Fruit fly (Drosophila melanogaster) ovary, adult (tissue): Measurements from ENCODE around the gene CG31974.

Source experiments
- CG17801 ChIP-seq: fragments of 200-800 bp; optimal IDR thresholded peaks from 2 replicates; lab custom pipeline; 2019; ENCODE audit warnings: missing biosample characterization, mild to moderate bottlenecking, missing genetic modification characterization, moderate library complexity; ENCODE audit not compliant: partially characterized antibody

Gene CG31974

dm6 chr2L:130691-131090 is 12.2 kb downstream of the CG31974 start, which contains the start of gene CG3164:
CG3164 (minus strand) TSS chr2L:130791.
- no peak for TF ChIP-seq CG17801 (GFP tag; lab: Kevin White, UChicago)

dm6 chr2L:128977-129941 is 13.6 kb downstream of the CG31974 start:
- TF ChIP-seq CG17801 (GFP tag; lab: Kevin White, UChicago), result peak; percentile 91

DNA sequence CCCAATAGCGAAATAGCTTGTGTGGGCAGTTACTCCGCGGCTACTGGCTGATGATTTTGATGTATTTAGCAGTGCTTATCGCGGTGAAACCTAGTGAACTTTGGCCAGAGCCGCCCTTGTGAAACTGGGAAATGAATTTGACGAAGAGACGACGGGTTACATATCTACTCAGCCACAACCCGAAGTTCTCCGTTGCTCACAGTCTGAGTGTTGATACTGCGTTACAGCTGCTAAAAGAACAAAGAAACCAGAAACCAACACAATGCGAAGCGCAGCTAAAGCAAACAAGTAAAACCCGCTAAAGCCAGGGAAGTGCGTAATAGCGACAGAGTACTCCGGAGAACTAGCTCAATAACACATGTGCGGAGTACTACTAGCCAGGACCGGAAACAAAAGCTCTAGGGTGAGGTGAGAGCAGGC is 14.6 kb downstream of the CG31974 start:
- no peak for TF ChIP-seq CG17801 (GFP tag; lab: Kevin White, UChicago)

- peak; percentile 46 for TF ChIP-seq CG17801 (GFP tag; lab: Kevin White, UChicago)
Observed at dm6 chr2L:125364-126252, 17.3 kb downstream of the CG31974 start.

- no peak for TF ChIP-seq CG17801 (GFP tag; lab: Kevin White, UChicago)
Observed at dm6 chr2L:123007-123327, 19.9 kb downstream of the CG31974 start.

dm6 chr2L:122167-123006 is 20.5 kb downstream of the CG31974 start:
- no peak for TF ChIP-seq CG17801 (GFP tag; lab: Kevin White, UChicago)

- no peak for TF ChIP-seq CG17801 (GFP tag; lab: Kevin White, UChicago)
Observed at dm6 chr2L:121456-121831, 21.4 kb downstream of the CG31974 start, which contains the start of gene CG4822. CG4822 (minus strand) TSS chr2L:121754.

DNA sequence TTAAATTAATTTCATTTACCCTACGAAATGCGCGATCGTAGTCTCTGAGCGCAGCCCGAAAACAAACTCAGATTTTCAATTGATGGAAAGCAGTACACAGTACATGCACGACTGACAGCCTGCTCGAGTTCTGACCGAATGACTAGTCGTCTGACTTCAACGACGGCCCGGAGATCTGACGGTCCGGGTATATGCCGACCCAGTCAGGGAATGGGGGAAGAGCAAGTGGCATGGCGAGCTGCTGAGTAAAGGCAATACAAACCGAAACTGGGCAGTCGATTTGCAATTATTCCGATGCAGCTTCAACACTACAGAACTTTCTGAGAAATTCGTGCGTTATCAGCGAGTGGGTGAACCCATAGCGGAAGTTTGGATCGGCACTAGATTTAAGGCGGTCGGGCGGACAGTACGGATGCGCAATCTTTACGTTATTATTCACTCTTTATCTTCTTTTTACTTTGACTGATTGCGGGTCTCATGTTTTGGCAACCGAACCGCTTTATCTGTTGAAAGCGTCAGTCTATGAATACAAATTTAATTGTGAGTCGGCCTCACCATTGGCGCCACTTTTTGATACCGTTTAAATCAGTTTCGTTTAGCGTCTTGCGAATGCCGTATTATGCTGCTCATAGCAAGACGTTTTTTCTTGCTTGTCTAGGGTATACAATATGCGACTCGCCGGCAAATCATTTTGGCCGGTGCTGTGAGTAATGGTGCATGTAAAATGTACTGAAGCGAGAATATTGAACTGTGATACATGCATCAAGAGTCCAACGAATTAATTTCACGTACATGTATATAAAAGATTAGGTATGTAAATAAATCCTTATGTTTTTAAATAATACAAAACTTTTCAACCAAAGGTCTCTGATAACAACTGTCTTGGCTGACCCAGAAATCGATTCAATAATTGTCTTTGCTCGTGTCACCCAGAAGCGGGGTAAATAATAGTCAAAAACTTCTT is 22.1 kb downstream of the CG31974 start:
- no peak for TF ChIP-seq CG17801 (GFP tag; lab: Kevin White, UChicago)

DNA sequence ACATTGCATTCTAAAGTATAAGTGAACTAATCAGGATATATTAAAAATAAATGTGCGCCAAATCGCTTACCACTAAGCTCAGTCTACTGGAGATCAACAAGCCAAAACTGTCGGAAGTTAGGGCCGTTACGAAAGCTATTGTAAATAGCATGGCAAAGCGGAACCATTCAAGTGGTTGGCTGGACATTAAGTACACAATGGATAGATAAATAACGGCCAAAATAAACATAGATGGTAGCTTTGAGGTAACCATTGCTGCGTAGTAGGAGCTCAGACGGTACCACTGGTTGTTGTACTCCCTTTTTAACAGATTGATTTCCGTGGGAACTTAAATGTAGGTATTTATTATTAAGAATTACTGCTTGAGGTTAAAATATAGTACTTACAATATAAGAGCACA is 25.1 kb downstream of the CG31974 start:
- TF ChIP-seq CG17801 (GFP tag; lab: Kevin White, UChicago), result no peak

dm6 chr2L:116388-116787 is 26.5 kb downstream of the CG31974 start, which contains the start of gene CG13694:
CG13694 (minus strand) TSS chr2L:116488.
- no peak for TF ChIP-seq CG17801 (GFP tag; lab: Kevin White, UChicago)

- TF ChIP-seq CG17801 (GFP tag; lab: Kevin White, UChicago), result no peak
Observed at dm6 chr2L:114429-114828, 28.5 kb downstream of the CG31974 start, which contains the start of gene ND-15. ND-15 (plus strand) TSS chr2L:114726.

DNA sequence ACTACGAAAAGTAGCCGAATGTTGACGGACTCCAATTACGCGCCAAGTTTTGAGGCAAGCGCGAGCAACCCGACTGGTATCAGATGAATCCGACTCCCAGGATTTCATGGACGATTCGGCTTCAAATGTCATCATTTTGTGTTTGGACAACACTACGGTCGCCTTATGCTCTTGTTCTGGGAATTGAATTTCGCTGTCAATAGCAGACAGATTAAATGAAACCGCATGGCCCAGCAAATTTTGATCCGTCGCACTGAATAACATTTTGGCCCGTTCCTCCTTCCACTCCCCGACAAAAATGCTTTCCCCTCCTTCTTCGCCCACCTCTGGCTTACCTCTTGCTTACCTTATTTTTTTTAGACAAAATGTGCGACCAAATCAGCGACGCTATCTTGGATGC is 32.8 kb downstream of the CG31974 start:
- TF ChIP-seq CG17801 (GFP tag; lab: Kevin White, UChicago), result no peak
